Worm (Caenorhabditis elegans) whole organism, L4 larva: ENCODE results near the gene tsr-2.
"Not testable (repeated sequence)": the region's sequence is repeated elsewhere in the genome, so short reads cannot be mapped to it uniquely, and the experiment has no call there.

Experiments
- F44E2.7 ChIP-seq: fragments of 200-800 bp; sonication (Bioruptor generic); IDR thresholded peaks from 2 replicates; pipeline ENCODE4 v2.1.2; 2022; ENCODE audit warnings: missing genetic modification characterization, missing compliant biosample characterization
- attf-4 ChIP-seq: sonication (generic microtip); optimal IDR thresholded peaks from 3 replicates; lab custom pipeline; 2017; ENCODE audit warnings: missing biosample characterization, missing genetic modification characterization
- fkh-10 ChIP-seq: fragments of 150-350 bp; optimal IDR thresholded peaks from 2 replicates; lab custom pipeline; 2014; ENCODE audit warnings: missing biosample characterization, missing genetic modification reagents, missing genetic modification characterization
- lin-39 ChIP-seq: fragments of 150-350 bp; optimal IDR thresholded peaks from 2 replicates; lab custom pipeline; 2014; ENCODE audit warnings: missing biosample characterization, missing genetic modification reagents, missing genetic modification characterization
- lir-3 ChIP-seq: sonication (generic microtip); optimal IDR thresholded peaks from 2 replicates; lab custom pipeline; 2016; ENCODE audit warnings: mild to moderate bottlenecking, missing genetic modification characterization, missing compliant biosample characterization
- mep-1 ChIP-seq: fragments of 150-350 bp; sonication (generic microtip); optimal IDR thresholded peaks from 3 replicates; lab custom pipeline; 2014; ENCODE audit warnings: missing biosample characterization, missing genetic modification characterization
- nhr-28 ChIP-seq: fragments of 150-350 bp; optimal IDR thresholded peaks from 2 replicates; lab custom pipeline; 2014; ENCODE audit warnings: missing biosample characterization, missing genetic modification characterization
- pha-4 ChIP-seq, 2 experiments: fragments of 150-350 bp in 1 of 2; fragments of 200-800 bp in 1 of 2; sonication (Bioruptor generic) in 1 of 2; IDR thresholded peaks in 1 of 2; optimal IDR thresholded peaks in 1 of 2; 2 replicates each; pipeline versions ENCODE4 v1.3.6 to Lab custom; 2014 to 2022; ENCODE audit warnings: missing genetic modification characterization in 2 of 2, missing genetic modification reagents in 2 of 2, missing biosample characterization in 1 of 2, missing compliant biosample characterization in 1 of 2
- pqm-1 ChIP-seq: sonication (generic microtip); optimal IDR thresholded peaks from 2 replicates; lab custom pipeline; 2017; ENCODE audit warnings: missing biosample characterization, missing genetic modification characterization
- zag-1 ChIP-seq: fragments of 150-350 bp; optimal IDR thresholded peaks from 2 replicates; lab custom pipeline; 2014; ENCODE audit warnings: missing biosample characterization, missing genetic modification characterization

DNA sequence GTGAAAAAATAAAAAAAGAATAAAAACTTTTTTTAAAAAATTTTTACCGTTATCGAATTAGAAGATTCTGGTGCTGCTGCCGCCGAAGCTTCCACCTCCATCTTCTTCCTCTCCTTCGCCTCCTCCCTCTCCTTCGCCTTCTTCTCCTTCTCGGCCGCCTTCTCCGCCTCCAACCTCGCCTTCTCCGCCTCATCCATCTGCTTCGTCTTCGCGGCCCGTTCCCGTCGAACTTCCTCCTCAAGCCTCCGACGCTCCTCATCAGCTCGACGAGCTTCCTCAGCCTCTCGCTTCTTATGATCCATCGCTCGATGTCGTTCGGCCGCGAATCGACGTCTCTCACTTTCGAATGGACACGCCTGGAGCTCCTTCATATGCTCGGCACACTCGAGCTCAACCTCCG is 6.2 kb upstream of the tsr-2 start:
- TF ChIP-seq fkh-10 (GFP tag; lab: Kevin White, UChicago); nhr-28; lin-39 (tag; lab: Kevin White, UChicago); pqm-1 (tag; lab: Kevin White, UChicago); attf-4 (tag; lab: Kevin White, UChicago); pha-4 (GFP tag; IDR thresholded peaks at IDR 0.05; lab: Robert Waterston, UW); pha-4 (tag; optimal IDR thresholded peaks at IDR 0.05; lab: Kevin White, UChicago); zag-1 (tag; lab: Kevin White, UChicago); mep-1; F44E2.7; lir-3 (tag; lab: Kevin White, UChicago): not testable (repeated sequence)
